Fruit fly (Drosophila melanogaster): Measurements from ENCODE around the gene ND-B14.5B.
A peak's percentile ranks its signal among the peaks of the same experiment; 100 is the strongest.

The ND-B14.5B gene

DNA sequence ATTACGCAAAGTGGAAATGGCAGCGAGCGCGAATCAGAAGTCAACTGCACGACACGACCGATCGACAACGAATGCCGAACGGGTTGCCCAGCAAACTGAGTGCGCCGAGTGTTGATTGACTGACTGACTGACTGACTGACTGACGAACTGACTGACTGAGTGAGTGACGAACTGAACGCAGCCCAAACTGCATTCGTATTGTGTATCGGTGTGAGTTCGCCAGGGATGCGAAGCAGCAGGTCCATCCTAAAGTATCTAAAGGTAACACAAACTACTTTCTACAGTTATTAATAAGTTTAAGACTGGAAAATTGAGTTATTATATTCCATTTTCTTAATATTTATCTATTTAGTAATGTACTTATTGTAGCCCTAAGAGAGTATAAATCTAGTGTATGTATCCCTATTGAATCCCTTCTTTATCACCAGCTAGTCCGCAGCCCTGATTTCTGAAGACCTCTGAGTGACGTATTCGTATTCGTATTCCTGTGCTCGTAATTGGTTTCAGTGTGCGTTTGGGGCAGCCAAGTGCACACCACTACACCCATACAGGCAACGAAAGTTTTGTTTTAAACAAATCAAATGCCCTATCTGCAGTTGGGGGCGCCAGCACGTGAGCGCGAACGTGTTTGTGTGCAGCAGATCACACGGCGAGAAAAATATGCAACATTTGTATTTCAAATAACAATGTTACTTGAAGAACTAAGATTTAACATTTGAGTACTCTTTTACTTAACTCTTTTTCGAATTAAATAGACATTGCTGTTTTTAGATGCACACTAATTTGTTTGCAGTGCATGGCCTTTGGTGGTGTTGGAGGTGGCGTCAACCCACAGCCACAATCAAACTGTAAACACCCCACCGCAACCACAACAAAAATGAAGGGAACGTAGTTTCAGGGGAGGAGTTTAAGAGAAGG lies 7.3 kb upstream of the ND-B14.5B start (continued):
- TF ChIP-seq Hmx (GFP tag; optimal IDR thresholded peaks at IDR 0.05): no peak
- peak; percentile 92 for TF ChIP-seq CG1233 (GFP tag; optimal IDR thresholded peaks at IDR 0.05)
- TF ChIP-seq cad (GFP tag; optimal IDR thresholded peaks at IDR 0.05): no peak
- peak; percentile 95 for TF ChIP-seq Xrp1 (GFP tag; IDR thresholded peaks at IDR 0.05)
- peak; percentile 96 for TF ChIP-seq nmo (GFP tag; optimal IDR thresholded peaks at IDR 0.05)
- TF ChIP-seq Fer3 (tag; optimal IDR thresholded peaks at IDR 0.05): peak; percentile 85
- peak; percentile 94 for TF ChIP-seq repo (GFP tag; optimal IDR thresholded peaks at IDR 0.05)
- TF ChIP-seq CG14667 (GFP tag; IDR thresholded peaks at IDR 0.05): peak; percentile 91
- no peak for TF ChIP-seq CG34224 (GFP tag; IDR thresholded peaks at IDR 0.05; ENCODE audit: partially characterized antibody)
- peak; percentile 87 for TF ChIP-seq CG17802 (tag; optimal IDR thresholded peaks at IDR 0.05)
- TF ChIP-seq sd (tag; optimal IDR thresholded peaks at IDR 0.05): peak; percentile 64
- TF ChIP-seq CG15073 (GFP tag; optimal IDR thresholded peaks at IDR 0.05): peak; percentile 79
- peak; percentile 96 for TF ChIP-seq ttk (GFP tag; IDR thresholded peaks at IDR 0.05)
- TF ChIP-seq chinmo (GFP tag; IDR thresholded peaks at IDR 0.05; ENCODE audit: partially characterized antibody): no peak
- no peak for TF ChIP-seq Doc2 (GFP tag; IDR thresholded peaks at IDR 0.05)
- peak; percentile 92 for TF ChIP-seq Lhr (GFP tag; optimal IDR thresholded peaks at IDR 0.05)
- TF ChIP-seq CG31388 (GFP tag; optimal IDR thresholded peaks at IDR 0.05): peak; percentile 87
- peak; percentile 99 for TF ChIP-seq Ets65A (GFP tag)
- no peak for TF ChIP-seq Doc3 (GFP tag; IDR thresholded peaks at IDR 0.05; ENCODE audit: partially characterized antibody)
- no peak for TF ChIP-seq Scr (GFP tag; IDR thresholded peaks at IDR 0.05; ENCODE audit: partially characterized antibody)
- TF ChIP-seq Adf1 (GFP tag; IDR thresholded peaks at IDR 0.05): peak; percentile 23; the same call in 1 of the 2 replicates
- peak; percentile 82 for TF ChIP-seq trh (GFP tag; optimal IDR thresholded peaks at IDR 0.05)
- peak; percentile 94 for TF ChIP-seq shn (GFP tag; optimal IDR thresholded peaks at IDR 0.05)
- peak; percentile 84 for TF ChIP-seq scrt (GFP tag; optimal IDR thresholded peaks at IDR 0.05)
- TF ChIP-seq NK7.1 (GFP tag; optimal IDR thresholded peaks at IDR 0.05): peak; percentile 87
- TF ChIP-seq crol (GFP tag; IDR thresholded peaks at IDR 0.05): peak; percentile 55; the same call in 1 of the 2 replicates
- TF ChIP-seq bsh (GFP tag; optimal IDR thresholded peaks at IDR 0.05): peak; percentile 53 to 98
- TF ChIP-seq pum (GFP tag; optimal IDR thresholded peaks at IDR 0.05): peak; percentile 84
- TF ChIP-seq CG4854 (GFP tag; optimal IDR thresholded peaks at IDR 0.05): peak; percentile 86
- TF ChIP-seq Trl (optimal IDR thresholded peaks at IDR 0.05): no peak
- TF ChIP-seq Trl (GFP tag; optimal IDR thresholded peaks at IDR 0.05): peak; percentile 94
- TF ChIP-seq HHEX (GFP tag; optimal IDR thresholded peaks at IDR 0.05): peak; percentile 89
- TF ChIP-seq gt (GFP tag; IDR thresholded peaks at IDR 0.05): peak; percentile 92
- TF ChIP-seq Dek (tag; optimal IDR thresholded peaks at IDR 0.05): peak; percentile 84
- TF ChIP-seq CG16779 (GFP tag; IDR thresholded peaks at IDR 0.05): peak; percentile 79
- peak; percentile 93 for TF ChIP-seq CG2678 (tag; optimal IDR thresholded peaks at IDR 0.05)
- TF ChIP-seq Opbp (GFP tag; IDR thresholded peaks at IDR 0.05; ENCODE audit: partially characterized antibody): no peak
- TF ChIP-seq ems (GFP tag; optimal IDR thresholded peaks at IDR 0.05): peak; percentile 95
- TF ChIP-seq otp (GFP tag; IDR thresholded peaks at IDR 0.05): peak; percentile 95
- TF ChIP-seq CG31224 (GFP tag; IDR thresholded peaks at IDR 0.05): peak; percentile 50; the same call in 1 of the 2 replicates
- peak; percentile 91 for TF ChIP-seq CG14441 (GFP tag; IDR thresholded peaks at IDR 0.05)
- TF ChIP-seq phol (tag; optimal IDR thresholded peaks at IDR 0.05): peak; percentile 95
- no peak for TF ChIP-seq Poxn (GFP tag; IDR thresholded peaks at IDR 0.05)
- peak; percentile 96 for TF ChIP-seq Mes4 (GFP tag; optimal IDR thresholded peaks at IDR 0.05)
- peak; percentile 91 for TF ChIP-seq mam (GFP tag; optimal IDR thresholded peaks at IDR 0.05)
- TF ChIP-seq D19A (tag; optimal IDR thresholded peaks at IDR 0.05): peak; percentile 92
- TF ChIP-seq sqz (GFP tag; optimal IDR thresholded peaks at IDR 0.05): peak; percentile 94
- TF ChIP-seq kay (GFP tag; optimal IDR thresholded peaks at IDR 0.05): peak; percentile 93
- TF ChIP-seq sima (GFP tag; optimal IDR thresholded peaks at IDR 0.05): peak; percentile 89

All from whole organism, embryonic.